Fruit fly (Drosophila melanogaster): ENCODE measurements around the gene CG45079.

DNA sequence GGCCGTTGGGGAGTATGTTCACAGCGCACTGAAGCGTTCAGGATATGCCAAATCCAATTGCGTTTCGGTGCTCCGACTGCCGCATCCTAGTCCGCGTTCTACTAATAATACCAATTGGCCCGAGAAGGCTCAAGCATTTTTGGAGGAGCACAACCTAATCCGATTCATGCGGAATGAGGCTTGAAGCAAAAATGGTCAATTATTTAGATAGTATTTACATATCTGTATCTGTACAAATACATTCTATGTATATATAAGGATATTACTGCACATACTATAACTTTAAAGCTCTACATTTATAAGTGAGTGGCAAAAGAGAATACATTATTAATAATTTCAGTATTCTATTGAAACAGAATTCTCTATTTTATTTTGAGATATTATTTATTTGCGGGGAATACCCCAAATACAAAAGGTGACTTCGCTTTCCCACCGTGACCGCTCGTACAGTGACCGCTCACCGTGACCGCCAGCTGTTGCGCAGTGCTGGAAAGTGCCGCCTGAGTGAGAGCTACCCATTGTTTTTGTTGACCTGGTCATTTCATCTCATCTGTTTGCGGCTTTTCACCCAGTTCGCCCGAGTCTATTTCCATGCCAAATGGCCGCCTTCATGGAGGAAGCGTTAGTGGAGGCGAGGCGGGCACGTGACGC, 27.2 kb downstream of the CG45079 start, which contains the start of gene CG5292:
- TF ChIP-seq CTCF (optimal IDR thresholded peaks at IDR 0.05) (peak in 1 of 2 experiments; percentile 24), CG8478 (optimal IDR thresholded peaks at IDR 0.05) (no peak)

Data from S2 (cell line).